Fruit fly (Drosophila melanogaster): ENCODE results near the gene Mst84B.

The Mst84B gene

DNA sequence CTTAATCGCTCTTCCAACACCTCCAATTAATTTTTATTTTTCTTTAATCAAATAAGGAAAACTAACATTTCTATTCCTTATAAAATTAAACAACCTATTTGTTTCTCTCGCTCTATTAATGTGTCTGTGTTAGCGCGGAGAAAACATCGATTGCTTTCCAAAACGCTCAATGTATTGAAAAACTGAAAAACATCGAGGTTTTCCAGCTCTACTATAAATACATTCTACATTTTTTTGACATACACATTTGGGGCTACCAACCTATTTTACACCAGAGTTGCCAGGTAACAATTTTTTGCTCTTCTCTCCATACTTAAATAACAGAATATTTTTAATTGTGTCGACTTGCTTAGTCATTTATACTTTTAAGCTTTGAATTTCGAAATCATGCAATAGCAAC is 29.9 kb downstream of the Mst84B start (continued):
- no peak for TF ChIP-seq CG6813 (GFP tag; optimal IDR thresholded peaks at IDR 0.05)
- TF ChIP-seq prd (optimal IDR thresholded peaks at IDR 0.05): no peak
- TF ChIP-seq prd (GFP tag; IDR thresholded peaks at IDR 0.05): no peak
- TF ChIP-seq chinmo (GFP tag; IDR thresholded peaks at IDR 0.05; ENCODE audit: partially characterized antibody): no peak
- TF ChIP-seq CG14050 (GFP tag; IDR thresholded peaks at IDR 0.05): peak; percentile 36; the same call in 1 of the 3 replicates
- peak; percentile 10 for TF ChIP-seq pita (GFP tag; optimal IDR thresholded peaks at IDR 0.05)
- peak; percentile 46 for TF ChIP-seq B-H2 (GFP tag; optimal IDR thresholded peaks at IDR 0.05)
- no peak for TF ChIP-seq Sry-β (GFP tag; optimal IDR thresholded peaks at IDR 0.05)
- peak; percentile 33 for TF ChIP-seq slp2 (GFP tag; optimal IDR thresholded peaks at IDR 0.05)
- peak; percentile 40 for TF ChIP-seq grau (tag; optimal IDR thresholded peaks at IDR 0.05)
- TF ChIP-seq Hr78 (GFP tag; optimal IDR thresholded peaks at IDR 0.05): no peak
- no peak for TF ChIP-seq esg (GFP tag; conservative IDR thresholded peaks at IDR 0.05)
- TF ChIP-seq CG9817 (tag; optimal IDR thresholded peaks at IDR 0.05): peak; percentile 22
- no peak for TF ChIP-seq ara (GFP tag; IDR thresholded peaks at IDR 0.05)
- TF ChIP-seq chn (GFP tag; optimal IDR thresholded peaks at IDR 0.05): no peak
- no peak for TF ChIP-seq Ets65A (GFP tag)
- TF ChIP-seq CG4820 (GFP tag; optimal IDR thresholded peaks at IDR 0.05): no peak
- no peak for TF ChIP-seq CG8765 (GFP tag; IDR thresholded peaks at IDR 0.05)
- peak; percentile 91 for TF ChIP-seq sens (GFP tag)
- no peak for TF ChIP-seq Aef1 (GFP tag; IDR thresholded peaks at IDR 0.05)
- peak; percentile 70 for TF ChIP-seq CG14860 (GFP tag; IDR thresholded peaks at IDR 0.05; ENCODE audit: partially characterized antibody)
- TF ChIP-seq Hand (GFP tag; optimal IDR thresholded peaks at IDR 0.05): no peak
- peak; percentile 44 for TF ChIP-seq sna (GFP tag; IDR thresholded peaks at IDR 0.05; ENCODE audit: partially characterized antibody)
- no peak for TF ChIP-seq CG4730 (GFP tag; IDR thresholded peaks at IDR 0.05)
- no peak for TF ChIP-seq tup (GFP tag; optimal IDR thresholded peaks at IDR 0.05)
- no peak for TF ChIP-seq fd64A (GFP tag; optimal IDR thresholded peaks at IDR 0.05)
- no peak for TF ChIP-seq pfk (GFP tag; optimal IDR thresholded peaks at IDR 0.05)
- TF ChIP-seq Bteb2 (GFP tag; optimal IDR thresholded peaks at IDR 0.05): peak; percentile 46
- TF ChIP-seq CG4707 (GFP tag; optimal IDR thresholded peaks at IDR 0.05): no peak
- TF ChIP-seq Hr3 (GFP tag; optimal IDR thresholded peaks at IDR 0.05): peak; percentile 30
- TF ChIP-seq CG7372 (GFP tag; IDR thresholded peaks at IDR 0.05): no peak
- TF ChIP-seq CG12155 (GFP tag; optimal IDR thresholded peaks at IDR 0.05): peak; percentile 38
- TF ChIP-seq CG4617 (GFP tag; optimal IDR thresholded peaks at IDR 0.05; ENCODE audit: borderline replicate concordance): peak; percentile 24
- peak; percentile 18 for TF ChIP-seq Chrac-16 (GFP tag; optimal IDR thresholded peaks at IDR 0.05)
- no peak for TF ChIP-seq CG31388 (GFP tag; optimal IDR thresholded peaks at IDR 0.05)
- no peak for TF ChIP-seq CG8478 (optimal IDR thresholded peaks at IDR 0.05)
- no peak for TF ChIP-seq CG11093 (GFP tag; IDR thresholded peaks at IDR 0.05)
- TF ChIP-seq CG13287 (GFP tag; IDR thresholded peaks at IDR 0.05; ENCODE audit: partially characterized antibody): peak; percentile 80
- no peak for TF ChIP-seq CG11456 (GFP tag; IDR thresholded peaks at IDR 0.05)
- peak; percentile 25 for TF ChIP-seq CG15601 (tag; optimal IDR thresholded peaks at IDR 0.05)
- no peak for TF ChIP-seq luna (GFP tag; optimal IDR thresholded peaks at IDR 0.05)
- TF ChIP-seq CG31365 (tag; optimal IDR thresholded peaks at IDR 0.05): no peak
- no peak for TF ChIP-seq yki (optimal IDR thresholded peaks at IDR 0.05)
- TF ChIP-seq unpg (GFP tag; optimal IDR thresholded peaks at IDR 0.05): peak; percentile 34
- TF ChIP-seq grn (GFP tag; optimal IDR thresholded peaks at IDR 0.05): no peak
- no peak for TF ChIP-seq lola (GFP tag; optimal IDR thresholded peaks at IDR 0.05)
- peak; percentile 30 for TF ChIP-seq CG15696 (tag; optimal IDR thresholded peaks at IDR 0.05)
- peak; percentile 62 for TF ChIP-seq Scr (GFP tag; IDR thresholded peaks at IDR 0.05; ENCODE audit: partially characterized antibody)
- TF ChIP-seq Ets97D (GFP tag; optimal IDR thresholded peaks at IDR 0.05): peak; percentile 73
- no peak for TF ChIP-seq Antp (GFP tag; optimal IDR thresholded peaks at IDR 0.05)
- TF ChIP-seq tna (GFP tag; IDR thresholded peaks at IDR 0.05; ENCODE audit: partially characterized antibody): 0 out of 2 replicates have a peak, but pooled peaks have one; percentile 11
- no peak for TF ChIP-seq CG32772 (GFP tag; IDR thresholded peaks at IDR 0.05)

All from whole organism, embryonic.